Fruit fly (Drosophila melanogaster): ENCODE results near the gene Grp170.

Grp170 gene

dm6 chrX:2293294-2293988 is 18.6 kb upstream of the Grp170 start, which contains the start of gene CG2865 (continued):
- TF ChIP-seq pros (GFP tag; optimal IDR thresholded peaks at IDR 0.05) (peak; percentile 93), lov (optimal IDR thresholded peaks at IDR 0.05) (no peak), lov (GFP tag; IDR thresholded peaks at IDR 0.05) (no peak), Atf6 (GFP tag; IDR thresholded peaks at IDR 0.05) (peak; percentile 93), Aef1 (GFP tag; IDR thresholded peaks at IDR 0.05) (peak; percentile 68), Hmr (GFP tag; optimal IDR thresholded peaks at IDR 0.05) (peak; percentile 97), CG11560 (tag; IDR thresholded peaks at IDR 0.05) (peak; percentile 69; the same call in 2 of the 3 replicates), insv (GFP tag; optimal IDR thresholded peaks at IDR 0.05) (peak; percentile 40 to 78), Nf-YA (GFP tag; IDR thresholded peaks at IDR 0.05) (peak; percentile 65; the same call in 1 of the 2 replicates), Adf1 (GFP tag; IDR thresholded peaks at IDR 0.05) (peak; percentile 98), abd-A (tag; optimal IDR thresholded peaks at IDR 0.05) (peak; percentile 96), CG13123 (GFP tag; optimal IDR thresholded peaks at IDR 0.05) (peak; percentile 76), CrebB (tag; optimal IDR thresholded peaks at IDR 0.05) (peak; percentile 96), CTCF (GFP tag; optimal IDR thresholded peaks at IDR 0.05) (peak; percentile 56), Hr39 (optimal IDR thresholded peaks at IDR 0.05) (no peak), tll (GFP tag; optimal IDR thresholded peaks at IDR 0.05) (peak in 1 of 2 experiments; percentile 62), Ada2b (GFP tag; IDR thresholded peaks at IDR 0.05) (peak; percentile 89), CG2678 (tag; optimal IDR thresholded peaks at IDR 0.05) (peak; percentile 98), CHES-1-like (GFP tag; optimal IDR thresholded peaks at IDR 0.05) (peak; percentile 96), Dbx (GFP tag; IDR thresholded peaks at IDR 0.05) (peak; percentile 86)

DNA sequence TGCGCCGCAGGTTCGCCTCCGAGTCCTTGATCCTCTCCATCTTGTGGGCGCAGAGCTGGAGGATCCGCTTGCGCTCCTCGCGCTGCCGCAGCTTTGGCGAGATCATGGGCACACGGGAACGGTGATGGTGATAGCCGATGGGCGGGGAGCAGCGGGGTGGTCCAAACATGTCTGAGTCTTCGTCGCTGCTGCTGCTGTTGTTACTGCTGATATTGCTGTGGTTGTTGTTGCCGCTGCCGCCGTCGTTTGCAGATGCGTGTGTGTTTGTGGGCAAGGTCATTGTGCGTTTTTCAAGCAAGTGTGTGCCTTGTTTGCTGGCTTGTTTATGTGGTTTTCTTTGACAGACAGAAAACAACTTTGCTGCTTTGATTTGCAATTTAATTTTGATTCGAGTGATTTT is 17.5 kb upstream of the Grp170 start:
- TF ChIP-seq CG4360 (GFP tag; IDR thresholded peaks at IDR 0.05) (peak; percentile 81), CG13123 (GFP tag; optimal IDR thresholded peaks at IDR 0.05) (no peak), E2f2 (GFP tag; IDR thresholded peaks at IDR 0.05) (no peak), schlank (tag; optimal IDR thresholded peaks at IDR 0.05) (no peak), CG7963 (GFP tag; IDR thresholded peaks at IDR 0.05; ENCODE audit: partially characterized antibody) (no peak), pum (GFP tag; optimal IDR thresholded peaks at IDR 0.05) (no peak), CG5245 (GFP tag; optimal IDR thresholded peaks at IDR 0.05) (no peak), crol (GFP tag; IDR thresholded peaks at IDR 0.05) (peak; percentile 56), CG34422 (GFP tag; IDR thresholded peaks at IDR 0.05) (no peak), CG16863 (GFP tag; optimal IDR thresholded peaks at IDR 0.05) (no peak), Atf3 (GFP tag; optimal IDR thresholded peaks at IDR 0.05) (no peak), ERR (GFP tag; optimal IDR thresholded peaks at IDR 0.05) (no peak), chn (GFP tag; optimal IDR thresholded peaks at IDR 0.05) (no peak), Mrtf (GFP tag; IDR thresholded peaks at IDR 0.05) (no peak), Hr51 (GFP tag; optimal IDR thresholded peaks at IDR 0.05) (no peak), tx (GFP tag; optimal IDR thresholded peaks at IDR 0.05) (no peak), zf30C (GFP tag; optimal IDR thresholded peaks at IDR 0.05) (no peak), grn (GFP tag; optimal IDR thresholded peaks at IDR 0.05) (no peak), Nf-YC (tag; optimal IDR thresholded peaks at IDR 0.05) (no peak), CG5180 (GFP tag; optimal IDR thresholded peaks at IDR 0.05) (peak; percentile 47), CG4424 (GFP tag; optimal IDR thresholded peaks at IDR 0.05) (no peak), vfl (GFP tag; optimal IDR thresholded peaks at IDR 0.05) (no peak), CG17359 (tag; optimal IDR thresholded peaks at IDR 0.05) (no peak), klu (GFP tag; IDR thresholded peaks at IDR 0.05) (no peak), corto (GFP tag; optimal IDR thresholded peaks at IDR 0.05) (no peak), CG2116 (GFP tag; optimal IDR thresholded peaks at IDR 0.05) (no peak), sr (GFP tag; IDR thresholded peaks at IDR 0.05) (no peak), CG3163 (GFP tag; optimal IDR thresholded peaks at IDR 0.05) (no peak), cg (GFP tag; optimal IDR thresholded peaks at IDR 0.05) (peak; percentile 17), gsb (GFP tag; IDR thresholded peaks at IDR 0.05) (no peak), CG11456 (GFP tag; IDR thresholded peaks at IDR 0.05) (no peak), NFAT (GFP tag; IDR thresholded peaks at IDR 0.05) (no peak), CoRest (tag; optimal IDR thresholded peaks at IDR 0.05) (no peak)

Data from whole organism, embryonic.